Worm (Caenorhabditis elegans) whole organism, late embryonic: Measurements from ENCODE around the gene srw-14.
A peak's percentile ranks its signal among the peaks of the same experiment; 100 is the strongest.

ENCODE experiments used
- K02D7.2 ChIP-seq: sonication (generic microtip); optimal IDR thresholded peaks from 2 replicates; lab custom pipeline; 2017; ENCODE audit warnings: mild to moderate bottlenecking, missing genetic modification characterization, missing compliant biosample characterization
- K09A11.1 ChIP-seq: sonication (generic microtip); optimal IDR thresholded peaks from 2 replicates; lab custom pipeline; 2017; ENCODE audit warnings: antibody characterized with exemption, mild to moderate bottlenecking, missing genetic modification characterization, missing compliant biosample characterization; ENCODE audit not compliant: insufficient read depth
- ama-1 ChIP-seq: fragments of 150-350 bp; optimal IDR thresholded peaks from 2 replicates; lab custom pipeline; 2014
- ceh-14 ChIP-seq: sonication (generic microtip); optimal IDR thresholded peaks from 2 replicates; lab custom pipeline; 2016; ENCODE audit warnings: missing genotype, missing genetic modification characterization, missing compliant biosample characterization
- ceh-19 ChIP-seq: fragments of 200-800 bp; sonication (Bioruptor generic); optimal IDR thresholded peaks from 2 replicates; lab custom pipeline; 2018; ENCODE audit warnings: mild to moderate bottlenecking, missing genetic modification characterization, missing compliant biosample characterization
- ceh-2 ChIP-seq: sonication (generic microtip); optimal IDR thresholded peaks from 2 replicates; lab custom pipeline; 2016; ENCODE audit warnings: missing genotype, missing genetic modification characterization, missing compliant biosample characterization
- ceh-22 ChIP-seq: sonication (generic microtip); optimal IDR thresholded peaks from 2 replicates; lab custom pipeline; 2017; ENCODE audit warnings: missing biosample characterization, missing genetic modification characterization
- ceh-24 ChIP-seq: sonication (generic microtip); optimal IDR thresholded peaks from 2 replicates; lab custom pipeline; 2016; ENCODE audit warnings: mild to moderate bottlenecking, missing genetic modification characterization, missing compliant biosample characterization
- ceh-30 ChIP-seq: fragments of 150-350 bp; optimal IDR thresholded peaks from 2 replicates; lab custom pipeline; 2014; ENCODE audit warnings: missing biosample characterization, missing genetic modification characterization
- ceh-31 ChIP-seq: sonication (generic microtip); optimal IDR thresholded peaks from 2 replicates; lab custom pipeline; 2016; ENCODE audit warnings: missing genetic modification characterization, missing compliant biosample characterization
- ceh-34 ChIP-seq: sonication (generic microtip); optimal IDR thresholded peaks from 2 replicates; lab custom pipeline; 2016; ENCODE audit warnings: mild to moderate bottlenecking, missing genetic modification characterization, missing compliant biosample characterization
- ceh-45 ChIP-seq: fragments of 200-800 bp; sonication (Bioruptor generic); IDR thresholded peaks from 2 replicates; pipeline ENCODE4 v1.3.6; 2022; ENCODE audit warnings: missing genetic modification reagents, missing genetic modification characterization, missing compliant biosample characterization
- ceh-48 ChIP-seq: sonication (generic microtip); optimal IDR thresholded peaks from 2 replicates; lab custom pipeline; 2016; ENCODE audit warnings: missing genetic modification characterization, inconsistent platforms, missing compliant biosample characterization
- ceh-6 ChIP-seq: fragments of 200-800 bp; sonication (Bioruptor generic); optimal IDR thresholded peaks from 2 replicates; lab custom pipeline; 2018; ENCODE audit warnings: mild to moderate bottlenecking, missing genetic modification characterization, missing compliant biosample characterization
- che-1 ChIP-seq: sonication (generic microtip); optimal IDR thresholded peaks from 2 replicates; lab custom pipeline; 2016; ENCODE audit warnings: mild to moderate bottlenecking, missing genetic modification characterization, missing compliant biosample characterization
- dmd-4 ChIP-seq: sonication (generic microtip); optimal IDR thresholded peaks from 2 replicates; lab custom pipeline; 2016; ENCODE audit warnings: borderline replicate concordance, missing genetic modification characterization, missing compliant biosample characterization
- elt-2 ChIP-seq: sonication (generic microtip); optimal IDR thresholded peaks from 2 replicates; lab custom pipeline; 2016; ENCODE audit warnings: missing genetic modification reagents, missing genetic modification characterization, missing compliant biosample characterization
- fax-1 ChIP-seq: sonication (generic microtip); optimal IDR thresholded peaks from 2 replicates; lab custom pipeline; 2016; ENCODE audit warnings: missing genotype, missing genetic modification characterization, missing compliant biosample characterization
- fkh-10 ChIP-seq: fragments of 150-350 bp; optimal IDR thresholded peaks from 2 replicates; lab custom pipeline; 2014; ENCODE audit warnings: missing biosample characterization, missing genetic modification reagents, missing genetic modification characterization
- gmeb-2 ChIP-seq: sonication (generic microtip); optimal IDR thresholded peaks from 2 replicates; lab custom pipeline; 2016; ENCODE audit warnings: missing genetic modification characterization, inconsistent platforms, missing compliant biosample characterization
- hlh-13 ChIP-seq: fragments of 200-800 bp; sonication (Bioruptor generic); optimal IDR thresholded peaks from 2 replicates; lab custom pipeline; 2018; ENCODE audit warnings: mild to moderate bottlenecking, missing genetic modification characterization, missing compliant biosample characterization
- hlh-30 ChIP-seq: sonication (generic microtip); optimal IDR thresholded peaks from 2 replicates; lab custom pipeline; 2017; ENCODE audit warnings: antibody characterized with exemption, missing genetic modification characterization, missing compliant biosample characterization; ENCODE audit not compliant: insufficient read depth
- hlh-8 ChIP-seq: sonication (generic microtip); optimal IDR thresholded peaks from 2 replicates; lab custom pipeline; 2016; ENCODE audit warnings: missing genotype, missing genetic modification characterization, missing compliant biosample characterization
- lim-6 ChIP-seq: sonication (generic microtip); optimal IDR thresholded peaks from 2 replicates; lab custom pipeline; 2016; ENCODE audit warnings: missing genetic modification characterization, missing compliant biosample characterization
- lin-11 ChIP-seq: fragments of 200-800 bp; sonication (Bioruptor generic); optimal IDR thresholded peaks from 2 replicates; lab custom pipeline; 2018; ENCODE audit warnings: mild to moderate bottlenecking, missing genetic modification characterization, missing compliant biosample characterization
- madf-2 ChIP-seq: sonication (generic microtip); optimal IDR thresholded peaks from 2 replicates; lab custom pipeline; 2017; ENCODE audit warnings: missing genetic modification characterization, missing compliant biosample characterization
- nfya-1 ChIP-seq: sonication (generic microtip); optimal IDR thresholded peaks from 2 replicates; lab custom pipeline; 2017; ENCODE audit warnings: missing genetic modification characterization, mild to moderate bottlenecking, missing compliant biosample characterization, antibody characterized with exemption, moderate library complexity
- nhr-232 ChIP-seq: sonication (generic microtip); optimal IDR thresholded peaks from 2 replicates; lab custom pipeline; 2016; ENCODE audit warnings: missing genetic modification characterization, missing compliant biosample characterization
- npax-4 ChIP-seq: sonication (generic microtip); optimal IDR thresholded peaks from 2 replicates; lab custom pipeline; 2016; ENCODE audit warnings: missing genetic modification characterization, missing compliant biosample characterization
- pax-1 ChIP-seq: fragments of 150-350 bp; optimal IDR thresholded peaks from 2 replicates; lab custom pipeline; 2014; ENCODE audit warnings: missing biosample characterization, missing genetic modification characterization
- pqm-1 ChIP-seq: sonication (generic microtip); optimal IDR thresholded peaks from 2 replicates; lab custom pipeline; 2016; ENCODE audit warnings: missing genetic modification characterization, missing compliant biosample characterization
- pros-1 ChIP-seq: fragments of 150-350 bp; optimal IDR thresholded peaks from 2 replicates; lab custom pipeline; 2014; ENCODE audit warnings: missing biosample characterization, missing genetic modification reagents, missing genetic modification characterization
- sdc-2 ChIP-seq: sonication (generic microtip); optimal IDR thresholded peaks from 2 replicates; lab custom pipeline; 2016; ENCODE audit warnings: missing genotype, missing genetic modification characterization, missing compliant biosample characterization
- sox-2 ChIP-seq: fragments of 200-800 bp; sonication (Bioruptor generic); IDR thresholded peaks from 2 replicates; pipeline ENCODE4 v1.3.6; 2022; ENCODE audit warnings: missing genetic modification reagents, missing genetic modification characterization, missing compliant biosample characterization
- sox-4 ChIP-seq: sonication (generic microtip); optimal IDR thresholded peaks from 2 replicates; lab custom pipeline; 2017; ENCODE audit warnings: mild to moderate bottlenecking, missing genetic modification characterization, inconsistent platforms, missing compliant biosample characterization
- syd-9 ChIP-seq: sonication (generic microtip); optimal IDR thresholded peaks from 2 replicates; lab custom pipeline; 2016; ENCODE audit warnings: mild to moderate bottlenecking, missing genetic modification characterization, moderate library complexity, missing compliant biosample characterization
- tbx-7 ChIP-seq: sonication (generic microtip); optimal IDR thresholded peaks from 2 replicates; lab custom pipeline; 2016; ENCODE audit warnings: missing genotype, missing genetic modification characterization, missing compliant biosample characterization
- ttx-3 ChIP-seq: sonication (generic microtip); optimal IDR thresholded peaks from 2 replicates; lab custom pipeline; 2016; ENCODE audit warnings: missing genetic modification reagents, missing genetic modification characterization, missing compliant biosample characterization
- unc-3 ChIP-seq, 2 experiments: fragments of 200-800 bp in 1 of 2; sonication (Bioruptor generic) in 1 of 2; sonication (generic microtip) in 1 of 2; conservative IDR thresholded peaks in 1 of 2; optimal IDR thresholded peaks in 1 of 2; 2 replicates each; pipeline versions ENCODE4 v1.3.6 to Lab custom; 2016 to 2022; ENCODE audit warnings: missing compliant biosample characterization in 2 of 2, missing genetic modification characterization in 2 of 2, missing genetic modification reagents in 1 of 2
- unc-55 ChIP-seq: sonication (generic microtip); optimal IDR thresholded peaks from 2 replicates; lab custom pipeline; 2017; ENCODE audit warnings: missing biosample characterization, missing genetic modification reagents, missing genetic modification characterization
- zip-5 ChIP-seq: sonication (generic microtip); optimal IDR thresholded peaks from 2 replicates; lab custom pipeline; 2016; ENCODE audit warnings: missing genetic modification characterization, missing compliant biosample characterization
- ztf-16 ChIP-seq: sonication (generic microtip); optimal IDR thresholded peaks from 2 replicates; lab custom pipeline; 2017; ENCODE audit warnings: missing genetic modification characterization, missing compliant biosample characterization

Gene srw-14

DNA sequence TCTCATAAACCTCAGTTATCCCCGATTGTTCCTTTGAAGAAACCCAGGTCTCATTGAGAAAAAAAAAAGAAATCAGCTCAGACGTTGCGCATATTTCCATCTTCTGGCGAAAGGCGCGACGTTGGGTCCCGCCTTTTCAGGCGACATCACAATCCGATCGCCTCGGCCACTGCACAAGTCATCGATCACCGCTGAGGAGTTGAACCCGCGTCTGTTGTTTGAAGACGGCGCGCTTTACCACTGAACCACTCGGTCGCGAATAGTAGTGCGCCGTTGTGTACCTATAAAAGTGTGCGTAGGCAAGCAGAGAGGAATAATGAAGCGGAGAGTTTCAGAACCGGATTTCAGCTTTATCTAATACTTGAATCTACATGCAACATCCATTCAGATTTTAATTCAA is 34.8 kb upstream of the srw-14 start, which contains the start of gene Y75B12B.11 (continued):
- TF ChIP-seq fkh-10 (GFP tag; lab: Kevin White, UChicago) (no peak), ttx-3 (peak; percentile 87), hlh-13 (peak; percentile 75), ceh-24 (tag; lab: Kevin White, UChicago) (peak; percentile 84), sox-2 (peak; percentile 62; the same call in 1 of the 2 replicates), zip-5 (peak; percentile 50), unc-3 (GFP tag; conservative IDR thresholded peaks at IDR 0.05; lab: Robert Waterston, UW) (peak; percentile 54; the same call in 1 of the 2 replicates), unc-3 (tag; optimal IDR thresholded peaks at IDR 0.05; lab: Kevin White, UChicago) (peak; percentile 71), tbx-7 (peak; percentile 59), che-1 (tag; lab: Kevin White, UChicago) (peak; percentile 90), npax-4 (tag; lab: Kevin White, UChicago) (peak; percentile 74), hlh-8 (peak; percentile 84), sdc-2 (tag; lab: Kevin White, UChicago) (peak; percentile 84), nhr-232 (peak; percentile 84), ceh-22 (no peak), syd-9 (peak; percentile 91), ztf-16 (tag; lab: Kevin White, UChicago) (peak; percentile 84), K02D7.2 (tag; lab: Kevin White, UChicago) (peak; percentile 85), unc-55 (GFP tag; lab: Kevin White, UChicago) (peak; percentile 8), gmeb-2 (tag; lab: Kevin White, UChicago) (peak; percentile 80), sox-4 (tag; lab: Kevin White, UChicago) (peak; percentile 87), madf-2 (tag; lab: Kevin White, UChicago) (peak; percentile 85), ceh-2 (tag; lab: Kevin White, UChicago) (peak; percentile 88), lin-11 (tag; lab: Kevin White, UChicago) (peak; percentile 81), K09A11.1 (peak; percentile 77), dmd-4 (tag; lab: Kevin White, UChicago) (peak; percentile 86)

DNA sequence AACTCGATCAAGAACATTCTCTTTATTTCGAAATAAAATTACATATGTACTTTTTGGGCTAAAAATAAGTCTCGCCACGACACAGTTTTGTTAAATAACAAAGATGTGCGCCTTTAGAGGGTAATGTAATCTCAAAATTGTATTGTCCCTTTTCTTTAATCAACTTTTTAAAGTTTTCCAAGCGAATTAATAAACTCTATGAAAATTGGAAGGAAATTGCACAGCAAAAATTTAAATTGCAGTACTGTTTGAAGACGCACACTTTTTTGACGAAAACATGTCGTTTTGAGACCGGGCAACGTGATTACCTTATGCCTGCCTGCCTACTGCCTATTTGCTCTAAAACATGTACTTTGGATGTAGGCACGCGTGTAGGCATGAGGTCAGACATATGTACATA is 33.8 kb upstream of the srw-14 start:
- TF ChIP-seq ttx-3, result no peak
- TF ChIP-seq hlh-30 (tag; lab: Kevin White, UChicago), result no peak
- TF ChIP-seq pax-1 (tag; lab: Kevin White, UChicago), result no peak
- TF ChIP-seq ceh-45 (GFP tag; lab: Robert Waterston, UW), result no peak
- TF ChIP-seq ceh-14 (tag; lab: Kevin White, UChicago), result no peak
- no peak for TF ChIP-seq ceh-19 (GFP tag; lab: Kevin White, UChicago)
- TF ChIP-seq lim-6 (tag; lab: Kevin White, UChicago), result no peak
- no peak for TF ChIP-seq nfya-1 (tag; lab: Kevin White, UChicago)
- no peak for TF ChIP-seq hlh-13
- no peak for TF ChIP-seq ceh-31
- no peak for TF ChIP-seq ceh-34

DNA sequence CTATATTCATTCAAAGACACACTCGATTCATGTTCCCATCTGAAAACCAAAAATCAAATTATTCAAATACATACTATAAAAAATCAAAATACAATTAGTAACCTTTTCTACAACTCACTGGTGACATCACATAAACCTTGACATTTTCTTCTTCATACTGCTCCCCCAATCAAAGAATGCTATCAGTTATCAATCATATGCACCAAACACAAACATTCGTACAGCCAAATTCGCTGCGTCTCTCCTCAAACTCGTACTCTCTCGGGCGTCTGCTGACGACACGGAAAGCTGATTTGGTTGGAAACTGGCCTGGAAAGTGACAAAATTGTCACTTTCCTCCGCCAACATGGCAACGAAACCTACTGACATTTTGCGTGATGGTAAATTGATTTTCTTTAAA is 33.4 kb upstream of the srw-14 start, which contains the start of gene plc-2:
Gene plc-2, plus strand, starts transcription at position 196 of the 400 bp plus-strand sequence.
- TF ChIP-seq elt-2 (tag; lab: Kevin White, UChicago), result no peak
- no peak for TF ChIP-seq zip-5
- no peak for TF ChIP-seq ceh-45 (GFP tag; lab: Robert Waterston, UW)
- no peak for TF ChIP-seq ceh-30
- no peak for TF ChIP-seq nhr-232
- no peak for TF ChIP-seq sdc-2 (tag; lab: Kevin White, UChicago)
- TF ChIP-seq ceh-48, result no peak
- no peak for TF ChIP-seq nfya-1 (tag; lab: Kevin White, UChicago)
- no peak for TF ChIP-seq npax-4 (tag; lab: Kevin White, UChicago)
- no peak for TF ChIP-seq madf-2 (tag; lab: Kevin White, UChicago)
- TF ChIP-seq syd-9, result no peak
- TF ChIP-seq hlh-8, result no peak
- no peak for TF ChIP-seq pros-1
- no peak for TF ChIP-seq ama-1 (lab: Kevin White, UChicago)
- no peak for TF ChIP-seq ceh-6 (GFP tag; lab: Kevin White, UChicago)
- TF ChIP-seq pqm-1, result no peak
- TF ChIP-seq ceh-22, result no peak
- no peak for TF ChIP-seq ttx-3
- TF ChIP-seq fax-1 (tag; lab: Kevin White, UChicago), result no peak
